Fruit fly (Drosophila melanogaster) whole organism, embryonic: ENCODE data around the gene TyrRS.

Experiments
- Antp ChIP-seq: fragments of 200-800 bp; sonication (Bioruptor generic); optimal IDR thresholded peaks from 3 replicates; lab custom pipeline; 2016; ENCODE audit warnings: missing biosample characterization, missing genetic modification characterization
- CG11456 ChIP-seq: fragments of 200-800 bp; sonication (Bioruptor generic); IDR thresholded peaks from 3 replicates; pipeline ENCODE4 v1.3.6; 2022; ENCODE audit warnings: missing biosample characterization, missing genetic modification characterization
- CG11504 ChIP-seq: fragments of 200-800 bp; sonication (Bioruptor generic); optimal IDR thresholded peaks from 3 replicates; lab custom pipeline; 2019; ENCODE audit warnings: missing biosample characterization, mild to moderate bottlenecking, missing genetic modification characterization, moderate library complexity
- CG13123 ChIP-seq: fragments of 200-800 bp; sonication (Bioruptor generic); optimal IDR thresholded peaks from 2 replicates; lab custom pipeline; 2016; ENCODE audit warnings: missing biosample characterization, missing genetic modification characterization
- CG14965 ChIP-seq: fragments of 200-800 bp; sonication (Bioruptor generic); optimal IDR thresholded peaks from 2 replicates; lab custom pipeline; 2016; ENCODE audit warnings: missing biosample characterization, missing genetic modification characterization, borderline replicate concordance
- CG15011 ChIP-seq: fragments of 200-800 bp; sonication (Bioruptor generic); optimal IDR thresholded peaks from 3 replicates; lab custom pipeline; 2018; ENCODE audit warnings: missing biosample characterization, mild to moderate bottlenecking, missing genetic modification characterization
- CG15479 ChIP-seq: fragments of 200-800 bp; sonication (Bioruptor generic); optimal IDR thresholded peaks from 3 replicates; lab custom pipeline; 2019; ENCODE audit warnings: missing biosample characterization, mild to moderate bottlenecking, missing genetic modification characterization, moderate library complexity
- CG16815 ChIP-seq: fragments of 200-800 bp; sonication (Bioruptor generic); optimal IDR thresholded peaks from 3 replicates; lab custom pipeline; 2017; ENCODE audit warnings: missing biosample characterization, mild to moderate bottlenecking, missing genetic modification characterization
- CG1792 ChIP-seq: fragments of 200-800 bp; sonication (Bioruptor generic); optimal IDR thresholded peaks from 2 replicates; lab custom pipeline; 2016; ENCODE audit warnings: missing biosample characterization, missing genetic modification characterization
- CG18011 ChIP-seq: fragments of 200-800 bp; sonication (Bioruptor generic); optimal IDR thresholded peaks from 2 replicates; lab custom pipeline; 2017; ENCODE audit warnings: missing biosample characterization, missing genetic modification characterization, mild to moderate bottlenecking, moderate library complexity, missing genotype
- CG31224 ChIP-seq: fragments of 200-800 bp; sonication (Bioruptor generic); IDR thresholded peaks from 2 replicates; pipeline ENCODE4 v1.3.6; 2022; ENCODE audit warnings: missing biosample characterization, missing genetic modification characterization
- CG3407 ChIP-seq: fragments of 200-800 bp; sonication (Bioruptor generic); optimal IDR thresholded peaks from 2 replicates; lab custom pipeline; 2018; ENCODE audit warnings: missing biosample characterization, mild to moderate bottlenecking, missing genetic modification characterization
- CG3838 ChIP-seq: fragments of 200-800 bp; sonication (Bioruptor generic); optimal IDR thresholded peaks from 3 replicates; lab custom pipeline; 2016; ENCODE audit warnings: missing biosample characterization, missing genetic modification characterization
- CG4424 ChIP-seq: fragments of 200-800 bp; sonication (Bioruptor generic); optimal IDR thresholded peaks from 3 replicates; lab custom pipeline; 2016; ENCODE audit warnings: missing biosample characterization, missing genetic modification characterization
- CG6254 ChIP-seq: fragments of 200-800 bp; sonication (Bioruptor generic); optimal IDR thresholded peaks from 3 replicates; lab custom pipeline; 2017; ENCODE audit warnings: mild to moderate bottlenecking, missing biosample characterization, missing genetic modification reagents, missing genetic modification characterization
- CG8290 ChIP-seq, 3 experiments: fragments of 200-800 bp; sonication (Bioruptor generic); optimal IDR thresholded peaks; 2 replicates each; lab custom pipeline; 2016 to 2019; ENCODE audit warnings: missing biosample characterization in 3 of 3, missing genetic modification characterization in 3 of 3, mild to moderate bottlenecking in 2 of 3, moderate library complexity in 1 of 3
- Drgx ChIP-seq: fragments of 200-800 bp; sonication (Bioruptor generic); IDR thresholded peaks from 2 replicates; pipeline ENCODE4 v1.3.6; 2022; ENCODE audit warnings: missing biosample characterization, missing genetic modification characterization
- H15 ChIP-seq: fragments of 200-800 bp; sonication (Bioruptor generic); IDR thresholded peaks from 3 replicates; pipeline ENCODE4 v1.3.6; 2022; ENCODE audit warnings: missing biosample characterization, missing genetic modification characterization
- HLH54F ChIP-seq: fragments of 200-800 bp; sonication (Bioruptor generic); optimal IDR thresholded peaks from 3 replicates; lab custom pipeline; 2016; ENCODE audit warnings: missing biosample characterization, missing genetic modification characterization
- HmgD ChIP-seq: fragments of 200-800 bp; sonication (Bioruptor generic); optimal IDR thresholded peaks from 3 replicates; lab custom pipeline; 2016; ENCODE audit warnings: missing biosample characterization, missing genetic modification characterization
- Hsf ChIP-seq: fragments of 200-800 bp; sonication (Bioruptor generic); optimal IDR thresholded peaks from 3 replicates; lab custom pipeline; 2016; ENCODE audit warnings: missing biosample characterization, missing genetic modification characterization
- MESR4 ChIP-seq: fragments of 200-800 bp; sonication (Bioruptor generic); optimal IDR thresholded peaks from 2 replicates; lab custom pipeline; 2018; ENCODE audit warnings: missing biosample characterization, mild to moderate bottlenecking, missing genetic modification characterization, moderate library complexity
- Optix ChIP-seq: fragments of 200-800 bp; sonication (Bioruptor generic); IDR thresholded peaks from 3 replicates; pipeline ENCODE4 v1.3.6; 2022; ENCODE audit warnings: missing biosample characterization, missing genetic modification characterization
- Rx ChIP-seq: fragments of 200-800 bp; sonication (Bioruptor generic); IDR thresholded peaks from 2 replicates; pipeline ENCODE4 v1.3.6; 2022; ENCODE audit warnings: missing biosample characterization, missing genetic modification characterization
- Ssrp ChIP-seq: fragments of 200-800 bp; sonication (Bioruptor generic); optimal IDR thresholded peaks from 2 replicates; lab custom pipeline; 2018; ENCODE audit warnings: missing biosample characterization, mild to moderate bottlenecking, missing genetic modification characterization, moderate library complexity
- Tbp ChIP-seq: fragments of >200 bp; optimal IDR thresholded peaks from 2 replicates; lab custom pipeline; 2018; ENCODE audit warnings: missing biosample characterization, missing genetic modification characterization
- Vsx1 ChIP-seq: fragments of 200-800 bp; sonication (Bioruptor generic); optimal IDR thresholded peaks from 2 replicates; lab custom pipeline; 2017; ENCODE audit warnings: missing biosample characterization, mild to moderate bottlenecking, missing genetic modification characterization, missing genetic modification reagents
- cad ChIP-seq: fragments of >200 bp; optimal IDR thresholded peaks from 2 replicates; lab custom pipeline; 2017; ENCODE audit warnings: missing biosample characterization, missing genetic modification characterization
- cato ChIP-seq: fragments of 200-800 bp; sonication (Bioruptor generic); optimal IDR thresholded peaks from 2 replicates; lab custom pipeline; 2016; ENCODE audit warnings: missing biosample characterization, missing genetic modification characterization, borderline replicate concordance
- dan ChIP-seq: fragments of 200-800 bp; sonication (Bioruptor generic); IDR thresholded peaks from 2 replicates; pipeline ENCODE4 v1.3.6; 2022; ENCODE audit warnings: missing biosample characterization, missing genetic modification characterization
- dysf ChIP-seq: fragments of 200-800 bp; sonication (Bioruptor generic); IDR thresholded peaks from 3 replicates; pipeline ENCODE4 v1.3.6; 2022; ENCODE audit warnings: missing biosample characterization, missing genetic modification characterization
- eve ChIP-seq, 2 experiments: fragments of >200 bp; optimal IDR thresholded peaks; 2 replicates each; lab custom pipeline; 2017; ENCODE audit warnings: missing biosample characterization in 2 of 2, missing genetic modification characterization in 2 of 2
- exex ChIP-seq: fragments of 200-800 bp; sonication (Bioruptor generic); optimal IDR thresholded peaks from 4 replicates; lab custom pipeline; 2018; ENCODE audit warnings: missing biosample characterization, mild to moderate bottlenecking, missing genetic modification characterization, moderate library complexity
- eyg ChIP-seq: fragments of 200-800 bp; sonication (Bioruptor generic); optimal IDR thresholded peaks from 3 replicates; lab custom pipeline; 2016; ENCODE audit warnings: missing biosample characterization, missing genetic modification characterization
- fd96Cb ChIP-seq: fragments of 200-800 bp; sonication (Bioruptor generic); optimal IDR thresholded peaks from 2 replicates; lab custom pipeline; 2018; ENCODE audit warnings: missing biosample characterization, mild to moderate bottlenecking, missing genetic modification characterization, moderate library complexity
- her ChIP-seq: fragments of 200-800 bp; sonication (Bioruptor generic); optimal IDR thresholded peaks from 2 replicates; lab custom pipeline; 2016; ENCODE audit warnings: missing biosample characterization, missing genetic modification characterization
- hth ChIP-seq: fragments of >200 bp; optimal IDR thresholded peaks from 2 replicates; lab custom pipeline; 2017; ENCODE audit warnings: inconsistent platforms
- ind ChIP-seq: fragments of 200-800 bp; sonication (Bioruptor generic); optimal IDR thresholded peaks from 3 replicates; lab custom pipeline; 2016; ENCODE audit warnings: missing biosample characterization, missing genetic modification characterization
- insv ChIP-seq, 2 experiments: fragments of 200-800 bp; sonication (Bioruptor generic); optimal IDR thresholded peaks; 3 replicates each; lab custom pipeline; 2016 to 2018; ENCODE audit warnings: missing biosample characterization in 2 of 2, missing genetic modification characterization in 2 of 2
- jigr1 ChIP-seq: fragments of 200-800 bp; sonication (Bioruptor generic); IDR thresholded peaks from 3 replicates; pipeline ENCODE4 v1.3.6; 2022; ENCODE audit warnings: missing biosample characterization, missing genetic modification characterization
- kay ChIP-seq: fragments of 200-800 bp; sonication (Bioruptor generic); optimal IDR thresholded peaks from 2 replicates; lab custom pipeline; 2016; ENCODE audit warnings: missing biosample characterization, missing genetic modification characterization
- otp ChIP-seq: fragments of 200-800 bp; sonication (Bioruptor generic); IDR thresholded peaks from 3 replicates; pipeline ENCODE4, ENCODE4 v1.3.6; 2022; ENCODE audit warnings: missing biosample characterization, missing genetic modification characterization
- pb ChIP-seq: fragments of 200-800 bp; sonication (Bioruptor generic); optimal IDR thresholded peaks from 3 replicates; lab custom pipeline; 2016; ENCODE audit warnings: missing biosample characterization, missing genetic modification characterization
- pfk ChIP-seq: fragments of 200-800 bp; sonication (Bioruptor generic); optimal IDR thresholded peaks from 2 replicates; lab custom pipeline; 2018; ENCODE audit warnings: missing biosample characterization, mild to moderate bottlenecking, missing genetic modification characterization, moderate library complexity
- pros ChIP-seq: fragments of 200-800 bp; sonication (Bioruptor generic); optimal IDR thresholded peaks from 3 replicates; lab custom pipeline; 2019; ENCODE audit warnings: missing biosample characterization, mild to moderate bottlenecking, missing genetic modification characterization, moderate library complexity
- sens ChIP-seq: fragments of 200-800 bp; sonication (Bioruptor generic); peaks from one replicate; lab custom pipeline; 2016; ENCODE audit warnings: missing biosample characterization, missing genetic modification characterization
- sna ChIP-seq: fragments of 200-800 bp; sonication (Bioruptor generic); IDR thresholded peaks from 2 replicates; pipeline ENCODE4 v1.3.6; 2022; ENCODE audit warnings: missing biosample characterization, missing genetic modification characterization; ENCODE audit not compliant: partially characterized antibody
- sob ChIP-seq: fragments of 200-800 bp; sonication (Bioruptor generic); IDR thresholded peaks from 2 replicates; pipeline ENCODE4 v1.3.6; 2022; ENCODE audit warnings: missing biosample characterization, missing genetic modification characterization
- zen2 ChIP-seq: fragments of 200-800 bp; sonication (Bioruptor generic); IDR thresholded peaks from 3 replicates; pipeline ENCODE4 v1.3.6; 2022; ENCODE audit warnings: missing biosample characterization, missing genetic modification characterization; ENCODE audit not compliant: partially characterized antibody

Gene TyrRS

DNA sequence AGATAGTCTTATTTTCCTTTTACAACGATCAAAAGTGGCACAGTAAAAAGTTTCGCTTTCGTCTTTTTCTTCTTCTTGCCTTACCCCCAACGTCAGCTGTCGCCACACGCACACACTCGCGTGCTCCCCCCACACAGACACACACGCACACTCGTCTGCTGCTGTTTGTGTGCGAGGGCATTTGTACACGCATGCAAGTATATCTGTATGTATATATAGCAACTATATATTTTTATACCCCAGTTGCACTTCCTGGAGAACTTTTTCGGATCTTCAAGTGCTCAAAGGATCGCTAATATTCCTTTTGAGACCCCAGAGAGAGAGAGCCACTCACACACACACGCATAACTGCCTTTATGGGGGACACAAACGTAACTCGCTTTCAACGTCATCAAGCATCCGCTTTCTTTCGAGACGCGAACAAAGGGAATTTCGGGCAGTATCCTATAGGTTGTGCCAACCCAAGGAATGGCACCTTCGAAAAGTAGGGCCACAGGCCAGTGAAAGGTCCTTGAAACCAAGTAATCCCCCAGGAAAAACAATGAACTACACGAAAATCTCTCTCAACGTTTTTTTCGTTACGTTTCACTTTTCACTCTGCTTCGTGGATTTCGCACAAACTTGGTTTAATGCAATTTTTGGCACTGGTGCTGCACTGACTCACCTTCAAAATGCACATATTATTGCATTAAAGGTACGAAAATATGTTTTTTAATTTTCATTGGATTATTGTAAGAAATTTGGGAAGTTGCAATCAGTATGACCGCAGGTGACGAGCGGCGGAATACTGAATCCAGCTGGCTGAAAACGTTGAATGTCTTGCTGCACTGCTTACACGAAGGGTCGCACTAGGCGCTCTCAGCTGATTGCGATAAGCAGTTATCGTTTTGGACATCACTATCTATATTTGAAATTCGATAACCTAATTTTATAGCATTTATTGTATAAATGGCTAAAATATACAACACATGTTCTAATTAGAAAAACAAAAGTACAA lies 41.0 kb downstream of the TyrRS start, which contains the start of gene roq (continued):
- TF ChIP-seq CG11504 (no peak), pb (GFP tag; lab: Kevin White, UChicago) (no peak), Hsf (GFP tag; lab: Kevin White, UChicago) (no peak), her (no peak), eve (GFP tag; optimal IDR thresholded peaks at IDR 0.05; lab: Kevin White, UChicago) (no peak), Vsx1 (no peak), Optix (no peak), CG18011 (GFP tag; lab: Kevin White, UChicago) (peak; percentile 24), Antp (GFP tag; lab: Kevin White, UChicago) (no peak), ind (GFP tag; lab: Kevin White, UChicago) (no peak), hth (lab: Kevin White, UChicago) (no peak), Drgx (GFP tag; lab: Robert Waterston, UW) (no peak), cato (GFP tag; lab: Kevin White, UChicago) (no peak), exex (peak; percentile 26), pfk (GFP tag; lab: Kevin White, UChicago) (no peak), CG13123 (GFP tag; lab: Kevin White, UChicago) (no peak), otp (GFP tag; lab: Robert Waterston, UW) (no peak), Ssrp (tag; lab: Kevin White, UChicago) (no peak), CG31224 (GFP tag; lab: Robert Waterston, UW) (no peak), Rx (GFP tag; lab: Robert Waterston, UW) (no peak), HmgD (GFP tag; lab: Kevin White, UChicago) (peak; percentile 59), MESR4 (GFP tag; lab: Kevin White, UChicago) (peak; percentile 57), insv (GFP tag; optimal IDR thresholded peaks at IDR 0.05; lab: Kevin White, UChicago) (peak in 1 of 2 experiments; percentile 72), CG15011 (GFP tag; lab: Kevin White, UChicago) (no peak), eyg (no peak), CG1792 (GFP tag; lab: Kevin White, UChicago) (no peak), CG3407 (GFP tag; lab: Kevin White, UChicago) (no peak), CG14965 (GFP tag; lab: Kevin White, UChicago) (no peak), fd96Cb (tag; lab: Kevin White, UChicago) (no peak), CG15479 (GFP tag; lab: Kevin White, UChicago) (no peak), CG3838 (GFP tag; lab: Kevin White, UChicago) (no peak), dysf (GFP tag; lab: Robert Waterston, UW) (no peak), kay (no peak), CG11456 (no peak), CG4424 (GFP tag; lab: Kevin White, UChicago) (no peak), Tbp (GFP tag; lab: Kevin White, UChicago) (no peak), HLH54F (GFP tag; lab: Kevin White, UChicago) (no peak), dan (GFP tag; lab: Robert Waterston, UW) (no peak), CG6254 (GFP tag; lab: Kevin White, UChicago) (no peak), zen2 (GFP tag; lab: Robert Waterston, UW) (no peak), CG8290 (GFP tag; optimal IDR thresholded peaks at IDR 0.05; lab: Kevin White, UChicago) (no peak), CG8290 (tag; optimal IDR thresholded peaks at IDR 0.05; lab: Kevin White, UChicago) (no peak), jigr1 (GFP tag; lab: Robert Waterston, UW) (no peak), sob (GFP tag; lab: Robert Waterston, UW) (no peak), H15 (GFP tag; lab: Robert Waterston, UW) (no peak), CG16815 (GFP tag; lab: Kevin White, UChicago) (no peak), cad (peak; percentile 3), sna (GFP tag; lab: Robert Waterston, UW) (0 out of 2 replicates have a peak, but pooled peaks have one; percentile 19), pros (GFP tag; lab: Kevin White, UChicago) (no peak), sens (GFP tag; lab: Kevin White, UChicago) (peak; percentile 74)
